Fruit fly (Drosophila melanogaster) whole organism, embryonic: ENCODE results near the gene RpL13.

ENCODE experiments used
- CG10431 ChIP-seq: fragments of 200-800 bp; sonication (Bioruptor generic); optimal IDR thresholded peaks from 3 replicates; lab custom pipeline; 2018; ENCODE audit warnings: missing biosample characterization, mild to moderate bottlenecking, missing genetic modification characterization
- CG10654 ChIP-seq: fragments of 200-800 bp; sonication (Bioruptor generic); optimal IDR thresholded peaks from 2 replicates; lab custom pipeline; 2016; ENCODE audit warnings: missing biosample characterization, missing genetic modification characterization
- CG10959 ChIP-seq: fragments of 200-800 bp; sonication (Bioruptor generic); IDR thresholded peaks from 2 replicates; pipeline ENCODE4 v1.3.6; 2022; ENCODE audit warnings: missing biosample characterization, missing genetic modification characterization
- CG11696 ChIP-seq: fragments of 200-800 bp; sonication (Bioruptor generic); IDR thresholded peaks from 2 replicates; pipeline ENCODE4 v1.3.6; 2022; ENCODE audit warnings: missing biosample characterization, missing genetic modification characterization
- CG13287 ChIP-seq: fragments of 200-800 bp; sonication (Bioruptor generic); IDR thresholded peaks from 2 replicates; pipeline ENCODE4 v1.3.6; 2022; ENCODE audit warnings: missing biosample characterization, missing genetic modification characterization; ENCODE audit not compliant: partially characterized antibody
- CG13296 ChIP-seq: fragments of 200-800 bp; sonication (Bioruptor generic); optimal IDR thresholded peaks from 3 replicates; lab custom pipeline; 2018; ENCODE audit warnings: missing biosample characterization, mild to moderate bottlenecking, missing genetic modification characterization
- CG14050 ChIP-seq: fragments of 200-800 bp; sonication (Bioruptor generic); IDR thresholded peaks from 3 replicates; pipeline ENCODE4 v1.3.6; 2022; ENCODE audit warnings: missing biosample characterization, missing genetic modification characterization
- CG14667 ChIP-seq: fragments of 200-800 bp; sonication (Bioruptor generic); IDR thresholded peaks from 2 replicates; pipeline ENCODE4 v1.3.6; 2022; ENCODE audit warnings: missing biosample characterization, missing genetic modification characterization
- CG15011 ChIP-seq: fragments of 200-800 bp; sonication (Bioruptor generic); optimal IDR thresholded peaks from 3 replicates; lab custom pipeline; 2018; ENCODE audit warnings: missing biosample characterization, mild to moderate bottlenecking, missing genetic modification characterization
- CG1602 ChIP-seq: fragments of 200-800 bp; sonication (Bioruptor generic); optimal IDR thresholded peaks from 3 replicates; lab custom pipeline; 2016; ENCODE audit warnings: missing biosample characterization, missing genetic modification characterization
- CG17361 ChIP-seq: fragments of 200-800 bp; sonication (Bioruptor generic); IDR thresholded peaks from 3 replicates; pipeline ENCODE4 v1.3.6; 2022; ENCODE audit warnings: missing biosample characterization, missing genetic modification characterization
- CG18262 ChIP-seq: fragments of 200-800 bp; optimal IDR thresholded peaks from 3 replicates; lab custom pipeline; 2019; ENCODE audit warnings: missing biosample characterization, mild to moderate bottlenecking, missing genetic modification characterization, moderate library complexity
- CG18476 ChIP-seq: fragments of 200-800 bp; sonication (Bioruptor generic); optimal IDR thresholded peaks from 2 replicates; lab custom pipeline; 2016; ENCODE audit warnings: missing biosample characterization, mild to moderate bottlenecking, missing genetic modification characterization
- CG2116 ChIP-seq: fragments of 200-800 bp; sonication (Bioruptor generic); optimal IDR thresholded peaks from 3 replicates; lab custom pipeline; 2018; ENCODE audit warnings: missing biosample characterization, mild to moderate bottlenecking, missing genetic modification characterization
- CG5180 ChIP-seq: fragments of 200-800 bp; sonication (Bioruptor generic); optimal IDR thresholded peaks from 3 replicates; lab custom pipeline; 2017; ENCODE audit warnings: missing biosample characterization, missing genetic modification characterization, mild to moderate bottlenecking, moderate library complexity, missing genetic modification reagents
- CG6765 ChIP-seq: fragments of 200-800 bp; sonication (Bioruptor generic); optimal IDR thresholded peaks from 3 replicates; lab custom pipeline; 2017; ENCODE audit warnings: missing biosample characterization, mild to moderate bottlenecking, missing genetic modification characterization
- CG7987 ChIP-seq: fragments of 200-800 bp; sonication (Bioruptor generic); optimal IDR thresholded peaks from 2 replicates; lab custom pipeline; 2018; ENCODE audit warnings: missing biosample characterization, mild to moderate bottlenecking, missing genetic modification characterization, moderate library complexity
- CG8290 ChIP-seq, 3 experiments: fragments of 200-800 bp; sonication (Bioruptor generic); optimal IDR thresholded peaks; 2 replicates each; lab custom pipeline; 2016 to 2019; ENCODE audit warnings: missing biosample characterization in 3 of 3, missing genetic modification characterization in 3 of 3, mild to moderate bottlenecking in 2 of 3, moderate library complexity in 1 of 3
- Camta ChIP-seq: fragments of 200-800 bp; sonication (Bioruptor generic); optimal IDR thresholded peaks from 2 replicates; lab custom pipeline; 2016; ENCODE audit warnings: missing biosample characterization, missing genetic modification characterization
- Dip3 ChIP-seq: fragments of 200-800 bp; sonication (Bioruptor generic); optimal IDR thresholded peaks from 3 replicates; lab custom pipeline; 2016; ENCODE audit warnings: missing biosample characterization, missing genetic modification characterization
- Elba2 ChIP-seq: fragments of 200-800 bp; sonication (Bioruptor generic); optimal IDR thresholded peaks from 3 replicates; lab custom pipeline; 2016; ENCODE audit warnings: missing biosample characterization, missing genetic modification characterization
- Fer3 ChIP-seq: fragments of 200-800 bp; sonication (Bioruptor generic); optimal IDR thresholded peaks from 2 replicates; lab custom pipeline; 2018; ENCODE audit warnings: missing biosample characterization, mild to moderate bottlenecking, missing genetic modification characterization, moderate library complexity
- HmgD ChIP-seq: fragments of 200-800 bp; sonication (Bioruptor generic); optimal IDR thresholded peaks from 3 replicates; lab custom pipeline; 2016; ENCODE audit warnings: missing biosample characterization, missing genetic modification characterization
- Hr3 ChIP-seq: fragments of 200-800 bp; sonication (Bioruptor generic); optimal IDR thresholded peaks from 3 replicates; lab custom pipeline; 2016; ENCODE audit warnings: missing biosample characterization, missing genetic modification characterization
- Hr78 ChIP-seq, 2 experiments: fragments of 200-800 bp in 1 of 2; fragments of >200 bp in 1 of 2; sonication (Bioruptor generic) in 1 of 2; optimal IDR thresholded peaks; 2 replicates each; lab custom pipeline; 2017 to 2019; ENCODE audit warnings: missing biosample characterization in 2 of 2, missing genetic modification characterization in 2 of 2, mild to moderate bottlenecking in 1 of 2, moderate library complexity in 1 of 2
- Lim3 ChIP-seq: fragments of 200-800 bp; sonication (Bioruptor generic); IDR thresholded peaks from 2 replicates; pipeline ENCODE4 v1.3.6; 2022; ENCODE audit warnings: missing biosample characterization, missing genetic modification characterization
- Mes4 ChIP-seq: fragments of 200-800 bp; sonication (Bioruptor generic); optimal IDR thresholded peaks from 2 replicates; lab custom pipeline; 2016; ENCODE audit warnings: missing biosample characterization, missing genetic modification characterization
- NC2α ChIP-seq: fragments of 200-800 bp; sonication (Bioruptor generic); optimal IDR thresholded peaks from 2 replicates; lab custom pipeline; 2016; ENCODE audit warnings: missing biosample characterization, missing genetic modification characterization
- Optix ChIP-seq: fragments of 200-800 bp; sonication (Bioruptor generic); IDR thresholded peaks from 3 replicates; pipeline ENCODE4 v1.3.6; 2022; ENCODE audit warnings: missing biosample characterization, missing genetic modification characterization
- Sox102F ChIP-seq: fragments of 200-800 bp; sonication (Bioruptor generic); optimal IDR thresholded peaks from 2 replicates; lab custom pipeline; 2018; ENCODE audit warnings: missing biosample characterization, mild to moderate bottlenecking, missing genetic modification characterization, moderate library complexity
- Tbp ChIP-seq: fragments of >200 bp; optimal IDR thresholded peaks from 2 replicates; lab custom pipeline; 2018; ENCODE audit warnings: missing biosample characterization, missing genetic modification characterization
- Vsx1 ChIP-seq: fragments of 200-800 bp; sonication (Bioruptor generic); optimal IDR thresholded peaks from 2 replicates; lab custom pipeline; 2017; ENCODE audit warnings: missing biosample characterization, mild to moderate bottlenecking, missing genetic modification characterization, missing genetic modification reagents
- br ChIP-seq: fragments of >200 bp; optimal IDR thresholded peaks from 2 replicates; lab custom pipeline; 2017
- cato ChIP-seq: fragments of 200-800 bp; sonication (Bioruptor generic); optimal IDR thresholded peaks from 2 replicates; lab custom pipeline; 2016; ENCODE audit warnings: missing biosample characterization, missing genetic modification characterization, borderline replicate concordance
- crp ChIP-seq, 2 experiments: fragments of 200-800 bp; sonication (Bioruptor generic); optimal IDR thresholded peaks; 2 replicates in 1 of 2; 3 replicates in 1 of 2; lab custom pipeline; 2017; ENCODE audit warnings: missing biosample characterization in 2 of 2, missing genetic modification characterization in 2 of 2, mild to moderate bottlenecking in 1 of 2, moderate library complexity in 1 of 2
- fd64A ChIP-seq: fragments of 200-800 bp; sonication (Bioruptor generic); optimal IDR thresholded peaks from 3 replicates; lab custom pipeline; 2018; ENCODE audit warnings: missing biosample characterization, mild to moderate bottlenecking, missing genetic modification characterization
- gce ChIP-seq: fragments of 200-800 bp; sonication (Bioruptor generic); IDR thresholded peaks from 3 replicates; pipeline ENCODE4 v1.3.6; 2022; ENCODE audit warnings: missing biosample characterization, missing genetic modification characterization
- gcm2 ChIP-seq: fragments of 200-800 bp; sonication (Bioruptor generic); optimal IDR thresholded peaks from 2 replicates; lab custom pipeline; 2016; ENCODE audit warnings: missing biosample characterization, missing genetic modification characterization
- gsb-n ChIP-seq: fragments of 200-800 bp; sonication (Bioruptor generic); optimal IDR thresholded peaks from 3 replicates; lab custom pipeline; 2018; ENCODE audit warnings: missing biosample characterization, mild to moderate bottlenecking, missing genetic modification characterization
- hkb ChIP-seq, 2 experiments: fragments of 200-800 bp in 1 of 2; fragments of >200 bp in 1 of 2; sonication (Bioruptor generic) in 1 of 2; IDR thresholded peaks in 1 of 2; optimal IDR thresholded peaks in 1 of 2; 2 replicates each; pipeline versions ENCODE4 v1.3.6 to Lab custom; 2017 to 2022; ENCODE audit warnings: missing biosample characterization in 1 of 2, missing genetic modification characterization in 1 of 2
- lab ChIP-seq: fragments of 200-800 bp; sonication (Bioruptor generic); optimal IDR thresholded peaks from 3 replicates; lab custom pipeline; 2017; ENCODE audit warnings: missing biosample characterization, missing genetic modification characterization, mild to moderate bottlenecking, moderate library complexity, missing genetic modification reagents
- mld ChIP-seq: fragments of 200-800 bp; sonication (Bioruptor generic); IDR thresholded peaks from 3 replicates; pipeline ENCODE4 v1.3.6; 2022; ENCODE audit warnings: missing biosample characterization, missing genetic modification characterization; ENCODE audit not compliant: partially characterized antibody
- nmo ChIP-seq: fragments of 200-800 bp; sonication (Bioruptor generic); optimal IDR thresholded peaks from 2 replicates; lab custom pipeline; 2018; ENCODE audit warnings: missing biosample characterization, mild to moderate bottlenecking, missing genetic modification characterization, moderate library complexity
- pan ChIP-seq, 4 experiments: fragments of >200 bp in 3 of 4; fragments of 200-800 bp in 1 of 4; sonication (Bioruptor generic) in 1 of 4; optimal IDR thresholded peaks in 3 of 4; IDR thresholded peaks in 1 of 4; 2 replicates each; pipeline versions ENCODE4 v1.3.6 to Lab custom; 2017 to 2022; ENCODE audit warnings: missing biosample characterization in 2 of 4, missing genetic modification characterization in 2 of 4, mixed read lengths in 1 of 4
- pum ChIP-seq: fragments of 200-800 bp; sonication (Bioruptor generic); optimal IDR thresholded peaks from 2 replicates; lab custom pipeline; 2016; ENCODE audit warnings: missing biosample characterization, missing genetic modification characterization
- sim ChIP-seq: fragments of 200-800 bp; sonication (Bioruptor generic); IDR thresholded peaks from 2 replicates; pipeline ENCODE4 v1.3.6; 2022; ENCODE audit warnings: missing biosample characterization, missing genetic modification characterization
- unpg ChIP-seq: fragments of 200-800 bp; sonication (Bioruptor generic); optimal IDR thresholded peaks from 3 replicates; lab custom pipeline; 2018; ENCODE audit warnings: missing biosample characterization, mild to moderate bottlenecking, missing genetic modification characterization, moderate library complexity
- usp ChIP-seq: fragments of >200 bp; optimal IDR thresholded peaks from 2 replicates; lab custom pipeline; 2017; ENCODE audit warnings: missing biosample characterization, missing genetic modification characterization
- zen ChIP-seq: fragments of 200-800 bp; sonication (Bioruptor generic); optimal IDR thresholded peaks from 3 replicates; lab custom pipeline; 2018; ENCODE audit warnings: missing biosample characterization, mild to moderate bottlenecking, missing genetic modification characterization, moderate library complexity

Gene RpL13

dm6 chr2L:9963603-9964042, 3.5 kb upstream of the RpL13 start, which contains the start of gene CG5850 (continued):
- TF ChIP-seq NC2α (no peak), CG14667 (no peak), HmgD (GFP tag; lab: Kevin White, UChicago) (no peak), Fer3 (tag; lab: Kevin White, UChicago) (peak; percentile 25), unpg (GFP tag; lab: Kevin White, UChicago) (no peak), lab (GFP tag; lab: Kevin White, UChicago) (peak; percentile 17), Sox102F (GFP tag; lab: Kevin White, UChicago) (no peak), CG14050 (GFP tag; lab: Robert Waterston, UW) (no peak), Hr78 (GFP tag; optimal IDR thresholded peaks at IDR 0.05; lab: Kevin White, UChicago) (no peak), CG2116 (GFP tag; lab: Kevin White, UChicago) (peak; percentile 27), Lim3 (no peak), br (lab: Kevin White, UChicago) (no peak), zen (peak; percentile 17), CG1602 (GFP tag; lab: Kevin White, UChicago) (no peak), Elba2 (peak; percentile 94), Dip3 (GFP tag; lab: Kevin White, UChicago) (no peak), nmo (GFP tag; lab: Kevin White, UChicago) (peak; percentile 8), CG6765 (GFP tag; lab: Kevin White, UChicago) (no peak), Tbp (GFP tag; lab: Kevin White, UChicago) (no peak), Camta (GFP tag; lab: Kevin White, UChicago) (no peak), CG7987 (GFP tag; lab: Kevin White, UChicago) (no peak), gsb-n (tag; lab: Kevin White, UChicago) (no peak), hkb (optimal IDR thresholded peaks at IDR 0.05; lab: Kevin White, UChicago) (no peak), hkb (GFP tag; IDR thresholded peaks at IDR 0.05; lab: Robert Waterston, UW) (peak; percentile 24; the same call in 1 of the 2 replicates), CG18476 (no peak), CG13296 (GFP tag; lab: Kevin White, UChicago) (peak; percentile 41), pum (GFP tag; lab: Kevin White, UChicago) (no peak), sim (GFP tag; lab: Robert Waterston, UW) (no peak), gcm2 (GFP tag; lab: Kevin White, UChicago) (no peak), cato (no peak), CG13287 (GFP tag; lab: Robert Waterston, UW) (peak; percentile 45), Mes4 (GFP tag; lab: Kevin White, UChicago) (no peak), CG17361 (GFP tag; lab: Robert Waterston, UW) (peak; percentile 52; the same call in 2 of the 3 replicates), CG8290 (GFP tag; optimal IDR thresholded peaks at IDR 0.05; lab: Kevin White, UChicago) (no peak), CG8290 (tag; optimal IDR thresholded peaks at IDR 0.05; lab: Kevin White, UChicago) (no peak), usp (GFP tag; lab: Kevin White, UChicago) (no peak), Vsx1 (GFP tag; lab: Kevin White, UChicago) (no peak), CG10431 (peak; percentile 20), gce (GFP tag; lab: Robert Waterston, UW) (no peak), CG10654 (no peak), CG10959 (no peak), fd64A (GFP tag; lab: Kevin White, UChicago) (no peak), CG18262 (peak; percentile 44), Optix (GFP tag; lab: Robert Waterston, UW) (no peak), CG15011 (GFP tag; lab: Kevin White, UChicago) (no peak), CG5180 (no peak), pan (optimal IDR thresholded peaks at IDR 0.05; lab: Kevin White, UChicago) (no peak), pan (GFP tag; optimal IDR thresholded peaks at IDR 0.05 in 1 of 2, IDR thresholded peaks at IDR 0.05 in 1 of 2) (no peak), Hr3 (GFP tag; lab: Kevin White, UChicago) (no peak), crp (GFP tag; optimal IDR thresholded peaks at IDR 0.05; lab: Kevin White, UChicago) (no peak), mld (GFP tag; lab: Robert Waterston, UW) (no peak), CG11696 (no peak)
